Worm (Caenorhabditis elegans) whole organism, young adult: ENCODE data around the gene C41H7.9.

Experiments
- B0019.2 ChIP-seq: fragments of 200-800 bp; sonication (Bioruptor generic); conservative IDR thresholded peaks from 2 replicates; pipeline ENCODE4 v1.3.6; 2022; ENCODE audit warnings: missing genetic modification reagents, missing genetic modification characterization, missing compliant biosample characterization
- C17E4.6 ChIP-seq: fragments of 200-800 bp; sonication (Bioruptor generic); IDR thresholded peaks from 2 replicates; pipeline ENCODE4 v1.3.6; 2022; ENCODE audit warnings: missing genetic modification reagents, missing genetic modification characterization, missing compliant biosample characterization
- F57C9.4 ChIP-seq: sonication (generic microtip); optimal IDR thresholded peaks from 2 replicates; lab custom pipeline; 2017; ENCODE audit warnings: mild to moderate bottlenecking, missing genetic modification characterization, missing compliant biosample characterization
- Y53G8AR.9 ChIP-seq: fragments of 200-800 bp; sonication (Bioruptor generic); conservative IDR thresholded peaks from 2 replicates; pipeline ENCODE4 v1.3.6; 2022; ENCODE audit warnings: missing genetic modification reagents, missing genetic modification characterization, missing compliant biosample characterization
- ceh-79 ChIP-seq: sonication (generic microtip); optimal IDR thresholded peaks from 2 replicates; lab custom pipeline; 2017; ENCODE audit warnings: mild to moderate bottlenecking, missing genetic modification characterization, missing compliant biosample characterization
- egl-44 ChIP-seq: fragments of 200-800 bp; sonication (Bioruptor generic); IDR thresholded peaks from 2 replicates; pipeline ENCODE4 v1.3.6; 2022; ENCODE audit warnings: missing genetic modification reagents, missing genetic modification characterization, missing compliant biosample characterization
- hmg-1.2 ChIP-seq: fragments of 200-800 bp; sonication (Bioruptor generic); IDR thresholded peaks from 2 replicates; pipeline ENCODE4 v1.3.6; 2022; ENCODE audit warnings: missing genetic modification reagents, missing genetic modification characterization, missing compliant biosample characterization
- hsf-1 ChIP-seq: fragments of 200-800 bp; sonication (Bioruptor generic); IDR thresholded peaks from 2 replicates; pipeline ENCODE4 v1.3.6; 2022; ENCODE audit warnings: missing genetic modification reagents, missing genetic modification characterization, missing compliant biosample characterization
- mcd-1 ChIP-seq: fragments of 200-800 bp; sonication (Bioruptor generic); IDR thresholded peaks from 2 replicates; pipeline ENCODE4 v1.3.6; 2022; ENCODE audit warnings: missing genetic modification reagents, missing genetic modification characterization, missing compliant biosample characterization
- nfya-1 ChIP-seq: sonication (generic microtip); optimal IDR thresholded peaks from 2 replicates; lab custom pipeline; 2017; ENCODE audit warnings: antibody characterized with exemption, missing compliant biosample characterization, missing genetic modification characterization, borderline replicate concordance; ENCODE audit not compliant: insufficient read depth
- nhr-90 ChIP-seq: sonication (generic microtip); optimal IDR thresholded peaks from 2 replicates; lab custom pipeline; 2016; ENCODE audit warnings: missing genotype, mild to moderate bottlenecking, missing genetic modification characterization, missing compliant biosample characterization
- unc-130 ChIP-seq: sonication (generic microtip); optimal IDR thresholded peaks from 2 replicates; lab custom pipeline; 2016; ENCODE audit warnings: missing genetic modification reagents, missing genetic modification characterization, missing compliant biosample characterization
- zfh-2 ChIP-seq: fragments of 200-800 bp; sonication (Bioruptor generic); conservative IDR thresholded peaks from 2 replicates; pipeline ENCODE4 v1.3.6; 2022; ENCODE audit warnings: missing genetic modification reagents, missing genetic modification characterization, missing compliant biosample characterization
- ztf-28 ChIP-seq: fragments of 200-800 bp; sonication (Bioruptor generic); IDR thresholded peaks from 2 replicates; pipeline ENCODE4 v1.3.6; 2022; ENCODE audit warnings: missing genetic modification reagents, missing genetic modification characterization, missing compliant biosample characterization

C41H7.9 gene

DNA sequence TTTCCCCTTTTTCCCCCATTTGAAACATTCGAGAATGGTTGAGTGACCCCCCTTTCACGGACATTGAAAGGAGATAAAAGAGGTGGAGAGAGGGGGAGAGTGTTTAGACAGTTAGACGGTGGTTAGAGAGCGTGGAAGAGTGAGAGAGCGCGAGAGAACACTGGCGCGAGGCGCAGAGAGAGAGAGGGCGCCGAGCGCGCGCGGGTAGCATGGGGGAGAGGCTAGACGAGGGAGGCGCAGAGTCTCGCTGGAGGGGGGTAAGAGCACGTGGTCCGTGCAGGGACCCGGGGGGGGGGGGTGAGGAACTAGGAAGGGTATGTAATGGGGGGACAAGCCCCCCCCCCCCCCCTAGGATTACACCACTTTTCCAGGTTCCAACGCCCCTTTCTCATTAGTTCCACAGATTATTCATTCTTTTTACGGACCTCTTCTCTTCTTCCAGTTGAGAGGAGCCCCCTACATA lies 38.1 kb downstream of the C41H7.9 start (continued):
- TF ChIP-seq F57C9.4 (tag; lab: Kevin White, UChicago) (peak; percentile 73), C17E4.6 (GFP tag; lab: Robert Waterston, UW) (peak; percentile 17; the same call in 1 of the 2 replicates)

DNA sequence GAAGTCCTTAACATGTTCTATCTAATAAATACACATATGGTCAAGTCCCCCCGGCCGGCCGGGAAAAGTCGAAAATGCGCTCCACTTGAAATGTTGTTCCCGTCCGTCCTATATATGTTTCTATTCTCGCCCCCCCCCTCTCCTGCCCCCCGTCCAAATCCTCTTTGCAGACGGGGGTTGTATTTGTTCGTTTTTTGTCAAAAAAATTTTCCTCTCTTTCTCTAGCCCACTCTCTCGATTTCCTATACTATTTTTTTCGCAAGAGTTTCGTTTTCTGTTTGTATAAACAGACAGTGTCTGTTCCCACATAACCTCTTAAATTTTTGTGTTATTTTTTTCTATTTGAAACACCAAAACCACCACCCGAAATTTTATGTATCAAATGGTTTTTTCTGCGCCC lies 45.0 kb downstream of the C41H7.9 start:
- peak; percentile 94 for TF ChIP-seq hmg-1.2 (GFP tag; lab: Robert Waterston, UW)
- no peak; the same call in 1 of the 2 replicates for TF ChIP-seq zfh-2 (GFP tag; lab: Robert Waterston, UW)

DNA sequence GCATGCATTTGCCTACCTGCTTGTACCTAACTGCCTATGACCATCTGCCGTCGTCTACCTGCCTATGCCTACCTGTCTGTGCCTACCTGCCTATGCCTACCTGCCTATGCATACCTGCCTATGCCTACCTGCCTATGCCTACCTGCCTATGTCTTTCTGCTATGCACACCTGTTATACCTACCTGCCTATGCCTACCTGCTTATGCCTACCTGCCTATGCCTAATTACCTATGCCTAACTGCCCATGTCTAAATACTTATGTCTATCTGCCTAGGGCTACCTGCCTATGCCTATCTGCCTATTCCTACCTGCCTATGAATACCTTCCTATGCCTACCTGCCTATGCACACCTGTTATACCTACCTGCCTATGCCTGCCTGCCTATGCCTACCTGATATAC lies 45.7 kb downstream of the C41H7.9 start:
- TF ChIP-seq ztf-28 (GFP tag; lab: Robert Waterston, UW) (0 out of 2 replicates have a peak, but pooled peaks have one; percentile 26), hsf-1 (0 out of 2 replicates have a peak, but pooled peaks have one; percentile 28), nfya-1 (no peak)

DNA sequence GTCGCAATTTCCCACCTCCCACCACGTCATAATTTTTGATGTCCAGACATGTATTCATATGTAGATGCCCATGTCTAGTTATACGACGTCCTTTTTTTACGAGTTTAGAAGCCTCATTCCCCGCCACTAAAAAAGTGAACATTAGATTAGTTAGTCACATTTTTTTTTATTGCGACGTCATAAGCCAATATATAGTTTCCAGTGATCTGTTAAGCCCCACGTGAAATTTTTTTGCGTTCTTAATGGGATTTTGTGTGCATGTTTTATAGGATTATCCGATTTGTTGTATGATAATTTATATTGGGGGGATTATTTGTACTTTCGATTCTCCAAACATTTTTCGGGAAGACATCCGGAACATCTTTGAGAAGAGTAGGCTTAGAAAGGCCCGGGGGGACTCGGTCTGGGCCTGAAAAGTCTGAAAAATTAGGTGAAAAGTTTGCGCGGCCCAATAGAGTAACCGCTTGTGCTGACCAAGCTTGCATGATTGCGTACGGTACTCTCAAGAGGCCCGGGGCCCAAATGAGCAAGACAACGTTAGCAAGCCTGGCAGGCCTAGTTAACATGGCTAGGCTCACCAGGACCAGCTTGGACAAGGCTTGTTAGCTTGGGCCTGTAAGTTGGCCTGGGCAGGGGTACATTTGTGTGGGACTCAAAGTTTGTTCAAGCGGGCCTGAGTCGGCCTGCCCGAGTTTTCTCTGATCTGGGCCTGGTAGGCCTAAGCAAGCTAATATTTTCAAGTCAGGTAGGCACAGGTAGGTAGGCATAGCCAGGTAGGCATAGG lies 46.6 kb downstream of the C41H7.9 start:
- TF ChIP-seq nhr-90 (tag; lab: Kevin White, UChicago) (no peak), zfh-2 (GFP tag; lab: Robert Waterston, UW) (peak; percentile 50; the same call in 1 of the 2 replicates), ceh-79 (tag; lab: Kevin White, UChicago) (no peak), B0019.2 (GFP tag; lab: Robert Waterston, UW) (no peak)

DNA sequence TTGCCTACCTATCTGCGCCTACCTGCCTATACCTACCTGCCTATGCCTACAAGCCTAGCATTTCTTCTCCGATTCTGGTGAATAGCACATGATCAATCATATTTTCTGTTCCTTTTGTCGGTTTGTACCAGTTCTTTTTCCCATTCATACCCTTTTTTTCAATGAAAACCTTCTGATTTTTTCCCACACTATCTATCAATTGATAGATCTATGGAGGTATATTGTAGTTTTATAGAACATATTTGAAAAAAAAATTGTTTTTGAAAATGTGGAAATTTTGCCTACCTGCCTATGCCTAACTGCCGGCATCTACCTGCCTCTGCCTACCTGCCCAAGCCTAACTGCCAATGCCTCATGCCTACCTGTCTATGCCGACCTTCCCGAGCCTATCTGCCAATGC lies 48.4 kb downstream of the C41H7.9 start:
- 0 out of 2 replicates have a peak, but pooled peaks have one; percentile 15 for TF ChIP-seq zfh-2 (GFP tag; lab: Robert Waterston, UW)
- TF ChIP-seq Y53G8AR.9 (GFP tag; lab: Robert Waterston, UW) = no peak

DNA sequence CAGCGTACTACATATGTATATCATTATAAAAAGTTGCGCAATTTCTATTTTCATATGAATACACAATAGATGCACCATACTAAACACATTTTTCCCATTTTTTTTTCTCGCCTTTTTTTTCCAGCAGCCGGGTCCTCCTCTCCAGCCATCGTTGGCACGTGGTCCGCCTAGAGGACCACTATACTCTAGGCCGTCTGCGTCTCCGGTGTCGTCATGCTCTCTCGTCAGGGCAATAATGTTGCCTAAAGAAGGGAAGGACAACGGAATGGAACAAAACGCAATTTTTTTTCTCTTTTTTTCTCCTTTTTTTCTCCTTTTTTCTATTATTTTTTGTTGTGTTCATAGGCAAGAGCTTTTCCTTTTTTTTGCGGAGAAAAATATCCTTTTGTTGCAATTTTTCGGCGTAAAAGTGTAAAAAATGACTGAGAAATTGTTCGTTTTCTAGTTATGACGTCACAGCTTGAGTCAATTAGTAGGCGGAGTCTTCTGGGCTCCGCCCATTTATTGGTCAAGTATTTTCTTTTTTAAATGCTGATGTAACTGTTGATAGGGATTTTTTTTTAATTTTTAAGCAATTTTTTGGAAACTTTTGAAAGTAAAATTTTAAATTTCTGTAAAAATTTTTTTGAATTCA lies 49.4 kb downstream of the C41H7.9 start:
- TF ChIP-seq hmg-1.2 (GFP tag; lab: Robert Waterston, UW) (peak; percentile 40; the same call in 1 of the 2 replicates), mcd-1 (GFP tag; lab: Robert Waterston, UW) (0 out of 2 replicates have a peak, but pooled peaks have one; percentile 8), zfh-2 (GFP tag; lab: Robert Waterston, UW) (peak; percentile 76), unc-130 (GFP tag; lab: Kevin White, UChicago) (no peak), egl-44 (GFP tag; lab: Robert Waterston, UW) (no peak)
